Worm (Caenorhabditis elegans) whole organism, L2 larva: ENCODE data around the gene F54B11.7.

Experiments used
- C34F6.9 ChIP-seq: fragments of 150-350 bp; optimal IDR thresholded peaks from 2 replicates; lab custom pipeline; 2014; ENCODE audit warnings: missing biosample characterization, missing genetic modification characterization
- F13H6.1 ChIP-seq: sonication (generic microtip); optimal IDR thresholded peaks from 2 replicates; lab custom pipeline; 2016; ENCODE audit warnings: missing genetic modification characterization, missing compliant biosample characterization
- R02D3.7 ChIP-seq: fragments of 150-350 bp; optimal IDR thresholded peaks from 2 replicates; lab custom pipeline; 2014; ENCODE audit warnings: missing biosample characterization, missing genetic modification characterization
- Y55F3AM.14 ChIP-seq: fragments of 200-800 bp; sonication (Bioruptor generic); optimal IDR thresholded peaks from 2 replicates; lab custom pipeline; 2018; ENCODE audit warnings: mild to moderate bottlenecking, missing genetic modification characterization, missing compliant biosample characterization
- ZK546.5 ChIP-seq: sonication (generic microtip); optimal IDR thresholded peaks from 2 replicates; lab custom pipeline; 2017; ENCODE audit warnings: missing biosample characterization, missing genetic modification characterization
- alr-1 ChIP-seq: fragments of 150-350 bp; optimal IDR thresholded peaks from 2 replicates; lab custom pipeline; 2014; ENCODE audit warnings: missing biosample characterization, missing genetic modification characterization
- aly-2 ChIP-seq: fragments of 150-350 bp; optimal IDR thresholded peaks from 2 replicates; lab custom pipeline; 2014; ENCODE audit warnings: missing biosample characterization, missing genetic modification characterization
- ama-1 ChIP-seq: fragments of 150-350 bp; optimal IDR thresholded peaks from 2 replicates; lab custom pipeline; 2018; ENCODE audit warnings: inconsistent platforms
- blmp-1 ChIP-seq: sonication (generic microtip); optimal IDR thresholded peaks from 2 replicates; lab custom pipeline; 2017; ENCODE audit warnings: missing genetic modification characterization, mild to moderate bottlenecking, missing compliant biosample characterization, antibody characterized with exemption, moderate library complexity; ENCODE audit not compliant: insufficient read depth
- ceh-16 ChIP-seq: fragments of 150-350 bp; optimal IDR thresholded peaks from 2 replicates; lab custom pipeline; 2014; ENCODE audit warnings: missing biosample characterization, missing genetic modification characterization
- ceh-82 ChIP-seq: fragments of 150-350 bp; optimal IDR thresholded peaks from 2 replicates; lab custom pipeline; 2014; ENCODE audit warnings: missing biosample characterization, missing genetic modification characterization
- dmd-4 ChIP-seq: sonication (generic microtip); optimal IDR thresholded peaks from 2 replicates; lab custom pipeline; 2017; ENCODE audit warnings: missing biosample characterization, missing genetic modification characterization
- egl-27 ChIP-seq: sonication (generic microtip); optimal IDR thresholded peaks from 3 replicates; lab custom pipeline; 2017; ENCODE audit warnings: missing biosample characterization, missing genetic modification reagents, missing genetic modification characterization
- elt-3 ChIP-seq: sonication (generic microtip); optimal IDR thresholded peaks from 2 replicates; lab custom pipeline; 2017; ENCODE audit warnings: missing biosample characterization, missing genetic modification characterization
- fos-1 ChIP-seq: fragments of 150-350 bp; optimal IDR thresholded peaks from 2 replicates; lab custom pipeline; 2014; ENCODE audit warnings: missing biosample characterization, missing genetic modification characterization
- gmeb-1 ChIP-seq: fragments of 150-350 bp; optimal IDR thresholded peaks from 2 replicates; lab custom pipeline; 2014; ENCODE audit warnings: missing biosample characterization, missing genetic modification characterization
- lin-13 ChIP-seq: fragments of 150-350 bp; optimal IDR thresholded peaks from 2 replicates; lab custom pipeline; 2014; ENCODE audit warnings: missing biosample characterization, missing genetic modification reagents, missing genetic modification characterization
- lin-39 ChIP-seq: fragments of 150-350 bp; optimal IDR thresholded peaks from 2 replicates; lab custom pipeline; 2014; ENCODE audit warnings: missing biosample characterization, missing genetic modification reagents, missing genetic modification characterization
- lsy-2 ChIP-seq, 2 experiments: fragments of 150-350 bp in 1 of 2; sonication (generic microtip) in 1 of 2; optimal IDR thresholded peaks; 2 replicates each; lab custom pipeline; 2014 to 2017; ENCODE audit warnings: missing biosample characterization in 2 of 2, missing genetic modification characterization in 2 of 2
- mab-5 ChIP-seq: fragments of 150-350 bp; optimal IDR thresholded peaks from 2 replicates; lab custom pipeline; 2014; ENCODE audit warnings: missing biosample characterization, missing genetic modification characterization
- mbf-1 ChIP-seq: sonication (generic microtip); optimal IDR thresholded peaks from 2 replicates; lab custom pipeline; 2017; ENCODE audit warnings: missing biosample characterization, missing genetic modification characterization
- mdl-1 ChIP-seq, 2 experiments: fragments of 150-350 bp in 1 of 2; sonication (generic microtip) in 1 of 2; optimal IDR thresholded peaks; 2 replicates each; lab custom pipeline; 2017; ENCODE audit warnings: missing biosample characterization in 2 of 2, missing genetic modification characterization in 2 of 2
- nhr-10 ChIP-seq: sonication (generic microtip); optimal IDR thresholded peaks from 2 replicates; lab custom pipeline; 2017; ENCODE audit warnings: missing biosample characterization, missing genetic modification characterization
- nhr-11 ChIP-seq: fragments of 150-350 bp; optimal IDR thresholded peaks from 2 replicates; lab custom pipeline; 2014; ENCODE audit warnings: missing biosample characterization, missing genetic modification characterization
- nhr-129 ChIP-seq: fragments of 150-350 bp; optimal IDR thresholded peaks from 2 replicates; lab custom pipeline; 2014; ENCODE audit warnings: missing biosample characterization, missing genetic modification characterization
- nhr-21 ChIP-seq: fragments of 150-350 bp; optimal IDR thresholded peaks from 2 replicates; lab custom pipeline; 2014; ENCODE audit warnings: missing biosample characterization, missing genetic modification characterization
- nhr-23 ChIP-seq: fragments of 150-350 bp; optimal IDR thresholded peaks from 2 replicates; lab custom pipeline; 2014; ENCODE audit warnings: missing biosample characterization, missing genetic modification reagents, missing genetic modification characterization
- nhr-237 ChIP-seq: fragments of 150-350 bp; optimal IDR thresholded peaks from 2 replicates; lab custom pipeline; 2014; ENCODE audit warnings: missing biosample characterization, missing genetic modification characterization
- nhr-25 ChIP-seq: fragments of 150-350 bp; sonication (generic microtip); optimal IDR thresholded peaks from 3 replicates; lab custom pipeline; 2014; ENCODE audit warnings: missing biosample characterization, missing genetic modification characterization
- nhr-6 ChIP-seq: fragments of 150-350 bp; optimal IDR thresholded peaks from 2 replicates; lab custom pipeline; 2014; ENCODE audit warnings: missing biosample characterization, missing genetic modification characterization
- nhr-77 ChIP-seq: fragments of 150-350 bp; optimal IDR thresholded peaks from 2 replicates; lab custom pipeline; 2014; ENCODE audit warnings: missing biosample characterization, missing genetic modification characterization
- peb-1 ChIP-seq: fragments of 150-350 bp; optimal IDR thresholded peaks from 2 replicates; lab custom pipeline; 2014; ENCODE audit warnings: missing biosample characterization, missing genetic modification characterization
- sem-4 ChIP-seq: fragments of 150-350 bp; optimal IDR thresholded peaks from 2 replicates; lab custom pipeline; 2014; ENCODE audit warnings: missing biosample characterization, missing genetic modification reagents, missing genetic modification characterization
- skn-1 ChIP-seq: sonication (generic microtip); optimal IDR thresholded peaks from 2 replicates; lab custom pipeline; 2017; ENCODE audit warnings: missing biosample characterization, missing genetic modification characterization
- sma-3 ChIP-seq: sonication (generic microtip); optimal IDR thresholded peaks from 2 replicates; lab custom pipeline; 2016; ENCODE audit warnings: missing genetic modification reagents, missing genetic modification characterization, missing compliant biosample characterization
- sma-9 ChIP-seq, 2 experiments: fragments of 150-350 bp in 1 of 2; sonication (generic microtip) in 1 of 2; optimal IDR thresholded peaks; 2 replicates each; lab custom pipeline; 2014 to 2016; ENCODE audit warnings: missing genetic modification characterization in 2 of 2, mild to moderate bottlenecking in 1 of 2, missing biosample characterization in 1 of 2, missing compliant biosample characterization in 1 of 2, missing genetic modification reagents in 1 of 2, moderate library complexity in 1 of 2
- snpc-4 ChIP-seq: fragments of 150-350 bp; optimal IDR thresholded peaks from 2 replicates; lab custom pipeline; 2014; ENCODE audit warnings: missing biosample characterization, missing genetic modification characterization
- unc-39 ChIP-seq: fragments of 150-350 bp; optimal IDR thresholded peaks from 2 replicates; lab custom pipeline; 2014; ENCODE audit warnings: missing biosample characterization, missing genetic modification characterization
- unc-55 ChIP-seq: fragments of 150-350 bp; sonication (generic microtip); optimal IDR thresholded peaks from 3 replicates; lab custom pipeline; 2014; ENCODE audit warnings: missing biosample characterization, missing genetic modification reagents, missing genetic modification characterization
- unc-62 ChIP-seq: fragments of 150-350 bp; optimal IDR thresholded peaks from 2 replicates; lab custom pipeline; 2014; ENCODE audit warnings: missing biosample characterization, missing genetic modification reagents, missing genetic modification characterization
- zag-1 ChIP-seq: fragments of 150-350 bp; optimal IDR thresholded peaks from 2 replicates; lab custom pipeline; 2014; ENCODE audit warnings: missing biosample characterization, missing genetic modification characterization
- ztf-1 ChIP-seq: fragments of 200-800 bp; sonication (Bioruptor generic); conservative IDR thresholded peaks from 2 replicates; pipeline ENCODE4 v1.3.6; 2022; ENCODE audit warnings: missing genetic modification characterization, missing compliant biosample characterization
- ztf-4 ChIP-seq: fragments of 150-350 bp; optimal IDR thresholded peaks from 2 replicates; lab custom pipeline; 2014; ENCODE audit warnings: missing biosample characterization, missing genetic modification characterization

Gene F54B11.7

DNA sequence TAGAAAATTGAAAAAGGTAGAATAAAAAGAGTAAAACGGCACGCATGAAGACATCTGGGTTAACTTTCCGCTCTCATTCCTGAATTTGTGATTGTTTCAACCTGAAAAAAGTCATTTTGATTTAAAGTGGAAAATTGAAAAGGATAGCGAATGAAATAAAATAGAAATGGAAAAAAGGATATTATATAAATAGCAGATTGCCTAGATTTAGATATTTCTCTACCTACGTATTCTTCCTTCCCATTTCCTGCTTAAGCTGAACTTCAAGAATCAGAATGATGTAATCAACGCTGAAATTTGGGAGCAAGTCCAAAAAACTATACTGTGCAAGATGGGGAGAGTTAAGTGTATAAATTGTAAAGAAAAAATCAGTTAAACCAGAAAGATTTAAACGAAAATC, 30.4 kb upstream of the F54B11.7 start, which contains the start of gene R01E6.7:
Gene R01E6.7, minus strand, starts transcription at position 101 of the 400 bp plus-strand sequence.
- TF ChIP-seq sma-3 (GFP tag; lab: Kevin White, UChicago), result no peak
- TF ChIP-seq mab-5 (tag; lab: Kevin White, UChicago), result no peak

DNA sequence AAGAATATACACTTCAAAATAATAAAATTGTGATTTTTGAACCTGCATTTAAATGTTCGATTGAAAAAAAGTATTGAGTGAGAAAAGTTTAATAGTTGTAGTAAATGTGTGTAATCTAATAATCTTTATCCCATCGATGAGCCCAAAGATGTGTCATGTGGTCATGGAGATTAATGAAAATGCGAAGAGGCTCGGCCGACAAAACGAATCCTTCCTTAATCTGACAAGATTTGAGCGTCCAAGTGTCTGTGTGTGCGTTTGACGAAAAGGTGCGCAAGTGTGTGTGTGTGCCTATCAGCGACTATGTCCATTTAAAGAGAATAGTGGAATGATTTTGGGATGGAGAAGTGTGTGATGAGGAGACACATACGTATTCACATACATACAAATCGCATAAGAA, 26.2 kb upstream of the F54B11.7 start:
- TF ChIP-seq R02D3.7 (tag; lab: Kevin White, UChicago) (no peak), unc-55 (no peak), ztf-1 (GFP tag; lab: Robert Waterston, UW) (no peak), lsy-2 (tag; optimal IDR thresholded peaks at IDR 0.05; lab: Kevin White, UChicago) (no peak)

DNA sequence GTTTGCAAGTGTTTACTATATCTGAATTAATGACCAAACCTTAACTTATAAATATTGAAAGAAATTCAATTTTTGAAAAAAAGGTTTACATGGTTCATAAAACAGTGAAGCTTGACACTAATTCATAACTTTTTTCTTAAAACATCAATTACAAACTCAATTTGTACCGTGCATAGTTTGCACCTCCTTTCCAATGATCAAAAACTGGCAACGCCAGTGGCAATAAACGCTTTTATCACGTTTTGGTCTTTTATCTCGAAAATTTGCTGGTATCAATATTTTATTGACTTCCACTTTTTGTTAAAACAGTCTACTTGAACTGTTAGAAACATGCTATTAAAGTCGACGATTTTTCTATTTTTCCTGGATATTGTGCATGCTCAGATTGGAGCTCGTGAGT, 21.8 kb upstream of the F54B11.7 start, which contains the start of gene F54B11.11:
Gene F54B11.11, plus strand, starts transcription at position 301 of the 400 bp plus-strand sequence.
- no peak for TF ChIP-seq unc-55
- TF ChIP-seq C34F6.9 (tag; lab: Kevin White, UChicago), result no peak
- no peak for TF ChIP-seq mbf-1 (tag; lab: Kevin White, UChicago)
- no peak for TF ChIP-seq mdl-1 (tag; optimal IDR thresholded peaks at IDR 0.05; lab: Kevin White, UChicago)
- TF ChIP-seq snpc-4 (tag; lab: Kevin White, UChicago), result no peak
- TF ChIP-seq ztf-1 (GFP tag; lab: Robert Waterston, UW), result no peak
- TF ChIP-seq egl-27 (tag; lab: Kevin White, UChicago), result no peak
- TF ChIP-seq nhr-6 (tag; lab: Kevin White, UChicago), result no peak
- no peak for TF ChIP-seq nhr-21 (tag; lab: Kevin White, UChicago)
- no peak for TF ChIP-seq sem-4 (tag; lab: Kevin White, UChicago)
- TF ChIP-seq sma-3 (GFP tag; lab: Kevin White, UChicago), result no peak
- TF ChIP-seq nhr-129 (tag; lab: Kevin White, UChicago), result no peak
- TF ChIP-seq aly-2, result no peak
- no peak for TF ChIP-seq lsy-2 (tag; optimal IDR thresholded peaks at IDR 0.05; lab: Kevin White, UChicago)
- no peak for TF ChIP-seq nhr-77 (tag; lab: Kevin White, UChicago)
- TF ChIP-seq fos-1 (tag; lab: Kevin White, UChicago), result no peak
- TF ChIP-seq Y55F3AM.14 (GFP tag; lab: Kevin White, UChicago), result no peak

DNA sequence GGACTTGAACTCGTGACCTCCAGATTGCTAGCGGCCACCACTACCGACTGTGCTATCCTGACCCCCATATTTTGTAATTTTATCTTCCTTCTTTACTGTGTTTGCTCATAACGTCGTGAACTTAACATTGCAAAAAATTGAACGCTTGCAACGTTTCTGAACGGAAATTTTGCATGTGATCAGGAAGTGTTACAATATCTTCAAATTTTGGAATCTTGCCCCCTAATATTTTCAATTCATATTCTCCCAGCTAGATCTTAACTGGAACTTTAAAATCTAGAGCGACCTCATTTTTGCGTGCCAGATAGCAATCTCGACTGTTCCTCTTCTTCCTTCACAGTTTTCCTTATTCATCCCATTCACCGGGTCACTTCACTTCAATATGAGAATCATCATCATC, 18.4 kb upstream of the F54B11.7 start, which contains the start of gene F54B11.10:
Gene F54B11.10, plus strand, starts transcription at position 301 of the 400 bp plus-strand sequence.
- TF ChIP-seq nhr-23 (no peak), dmd-4 (tag; lab: Kevin White, UChicago) (no peak), peb-1 (tag; lab: Kevin White, UChicago) (no peak), ztf-4 (tag; lab: Kevin White, UChicago) (no peak), skn-1 (no peak), mdl-1 (tag; optimal IDR thresholded peaks at IDR 0.05; lab: Kevin White, UChicago) (no peak), sma-3 (GFP tag; lab: Kevin White, UChicago) (no peak)

DNA sequence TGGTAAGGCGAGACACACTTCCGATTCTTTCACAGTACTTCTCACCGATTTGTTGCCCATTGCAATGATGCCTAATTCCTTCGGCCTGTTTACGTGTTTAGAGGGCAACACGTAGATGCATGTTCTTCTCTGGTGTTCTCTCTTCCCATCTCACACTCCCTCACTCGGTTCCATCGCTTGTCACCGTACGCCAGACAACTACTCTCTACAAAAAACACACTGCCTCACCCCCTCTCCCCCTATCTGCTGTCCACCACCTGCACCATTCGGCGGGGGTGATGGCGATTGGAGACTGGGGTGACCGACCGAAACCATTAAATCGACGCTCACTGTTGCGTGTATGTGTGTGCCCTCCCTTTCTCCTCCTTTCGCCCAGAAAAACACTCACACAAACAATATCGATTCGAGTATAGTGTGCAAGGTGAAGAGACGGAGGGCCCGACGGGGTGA, 16.3 kb upstream of the F54B11.7 start:
- no peak for TF ChIP-seq skn-1
- TF ChIP-seq unc-62, result no peak
- TF ChIP-seq nhr-10 (tag; lab: Kevin White, UChicago), result no peak
- TF ChIP-seq gmeb-1 (tag; lab: Kevin White, UChicago), result no peak
- TF ChIP-seq nhr-25, result peak; percentile 73
- TF ChIP-seq peb-1 (tag; lab: Kevin White, UChicago), result no peak
- no peak for TF ChIP-seq elt-3 (tag; lab: Kevin White, UChicago)
- TF ChIP-seq sem-4 (tag; lab: Kevin White, UChicago), result peak; percentile 62
- no peak for TF ChIP-seq R02D3.7 (tag; lab: Kevin White, UChicago)
- TF ChIP-seq blmp-1 (tag; lab: Kevin White, UChicago), result no peak
- TF ChIP-seq lin-39 (tag; lab: Kevin White, UChicago), result no peak
- peak; percentile 11 for TF ChIP-seq unc-55
- no peak for TF ChIP-seq ztf-4 (tag; lab: Kevin White, UChicago)
- TF ChIP-seq alr-1 (tag; lab: Kevin White, UChicago), result no peak
- no peak for TF ChIP-seq Y55F3AM.14 (GFP tag; lab: Kevin White, UChicago)
- peak; percentile 65 for TF ChIP-seq F13H6.1 (tag; lab: Kevin White, UChicago)
- TF ChIP-seq ZK546.5 (tag; lab: Kevin White, UChicago), result no peak
- TF ChIP-seq sma-3 (GFP tag; lab: Kevin White, UChicago), result no peak
- TF ChIP-seq mab-5 (tag; lab: Kevin White, UChicago), result peak; percentile 32
- no peak for TF ChIP-seq ceh-82
- TF ChIP-seq nhr-77 (tag; lab: Kevin White, UChicago), result no peak
- peak; percentile 62 for TF ChIP-seq nhr-129 (tag; lab: Kevin White, UChicago)
- TF ChIP-seq mdl-1 (tag; optimal IDR thresholded peaks at IDR 0.05; lab: Kevin White, UChicago), result no peak
- no peak for TF ChIP-seq lin-13 (GFP tag; lab: Kevin White, UChicago)
- no peak for TF ChIP-seq nhr-11
- no peak for TF ChIP-seq ama-1 (lab: Kevin White, UChicago)
- no peak for TF ChIP-seq zag-1 (tag; lab: Kevin White, UChicago)
- no peak for TF ChIP-seq sma-9 (GFP tag; optimal IDR thresholded peaks at IDR 0.05; lab: Kevin White, UChicago)
- no peak for TF ChIP-seq sma-9 (tag; optimal IDR thresholded peaks at IDR 0.05; lab: Kevin White, UChicago)
- no peak for TF ChIP-seq nhr-237
- peak; percentile 73 for TF ChIP-seq ceh-16 (tag; lab: Kevin White, UChicago)
- peak in 1 of 2 experiments; percentile 12 for TF ChIP-seq lsy-2 (tag; optimal IDR thresholded peaks at IDR 0.05; lab: Kevin White, UChicago)
- no peak for TF ChIP-seq mbf-1 (tag; lab: Kevin White, UChicago)
- no peak for TF ChIP-seq unc-39
